Fruit fly (Drosophila melanogaster): ENCODE measurements around the gene RpS15Aa.

DNA sequence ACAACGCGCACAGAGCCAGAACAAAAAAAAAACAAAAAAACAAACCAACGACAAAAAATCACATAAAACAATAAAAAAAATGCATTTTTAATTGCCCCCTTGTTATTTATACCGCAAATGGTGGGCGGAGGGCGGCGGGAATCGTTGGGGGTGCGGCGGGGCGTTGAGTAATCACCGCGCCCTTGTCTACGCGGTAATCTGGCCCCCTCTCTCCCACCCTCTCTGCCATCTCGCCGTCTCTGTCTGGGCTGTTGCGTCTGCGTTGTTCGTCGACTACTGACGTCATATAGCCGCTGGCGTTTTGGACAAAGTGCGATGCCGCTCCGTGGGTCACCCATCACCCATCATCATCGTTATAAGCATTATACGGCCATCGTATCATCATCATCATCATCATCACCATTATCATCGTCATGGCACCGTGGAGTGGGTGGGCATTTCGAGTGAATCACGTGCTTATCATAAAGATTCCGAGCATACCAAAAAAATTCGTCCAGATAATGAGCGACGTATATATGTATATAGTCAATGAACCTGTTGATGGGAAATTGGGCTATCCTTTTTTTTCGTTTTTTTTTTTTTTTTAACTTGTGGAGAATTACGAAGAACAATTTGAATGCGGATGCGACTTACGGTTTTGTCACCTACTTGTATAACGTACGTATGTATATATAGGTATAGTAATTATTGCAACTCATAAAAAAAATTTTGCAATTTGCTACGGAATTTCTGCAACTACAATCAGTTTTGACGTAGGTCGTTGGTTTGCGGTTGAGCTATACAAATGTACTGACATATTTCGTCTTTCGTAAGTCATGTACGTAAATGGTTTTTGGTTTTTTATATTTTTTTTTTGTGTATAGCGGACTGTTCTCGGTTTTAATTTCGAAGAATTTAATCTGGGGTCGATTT is 34.6 kb downstream of the RpS15Aa start:
- no peak for TF ChIP-seq ttk (optimal IDR thresholded peaks at IDR 0.05)
- TF ChIP-seq h (optimal IDR thresholded peaks at IDR 0.05), result no peak

Measured in Kc167 (cell line).